Fruit fly (Drosophila melanogaster): ENCODE measurements around the gene CG6661.

The CG6661 gene

dm6 chr3L:13996992-13997391 lies 37.6 kb upstream of the CG6661 start, which contains the start of gene CG17361 (continued):
- TF ChIP-seq tup (GFP tag; optimal IDR thresholded peaks at IDR 0.05) (no peak), CG10267 (tag; optimal IDR thresholded peaks at IDR 0.05) (no peak), CG18262 (tag; optimal IDR thresholded peaks at IDR 0.05) (peak; percentile 18), CG8924 (tag; optimal IDR thresholded peaks at IDR 0.05) (peak; percentile 23), pzg (GFP tag; optimal IDR thresholded peaks at IDR 0.05) (peak; percentile 38), gem (tag; optimal IDR thresholded peaks at IDR 0.05) (peak; percentile 27), CG1603 (tag; optimal IDR thresholded peaks at IDR 0.05) (peak; percentile 20), zf30C (GFP tag; optimal IDR thresholded peaks at IDR 0.05) (no peak), E2f2 (GFP tag; IDR thresholded peaks at IDR 0.05) (peak; percentile 64), D19A (tag; optimal IDR thresholded peaks at IDR 0.05) (peak; percentile 19), Ptx1 (GFP tag; IDR thresholded peaks at IDR 0.05) (peak; percentile 27; the same call in 1 of the 2 replicates)

- TF ChIP-seq crp (GFP tag; optimal IDR thresholded peaks at IDR 0.05) (peak in 1 of 2 experiments; percentile 73), Rx (GFP tag; IDR thresholded peaks at IDR 0.05) (no peak), stwl (tag; optimal IDR thresholded peaks at IDR 0.05) (peak; percentile 14), CG2116 (GFP tag; optimal IDR thresholded peaks at IDR 0.05) (peak; percentile 78), BEAF-32 (GFP tag; optimal IDR thresholded peaks at IDR 0.05) (peak; percentile 5), D19A (tag; optimal IDR thresholded peaks at IDR 0.05) (no peak), sens (GFP tag) (peak; percentile 59), Atf6 (GFP tag; IDR thresholded peaks at IDR 0.05) (no peak), fd64A (GFP tag; optimal IDR thresholded peaks at IDR 0.05) (no peak), CG6175 (GFP tag; IDR thresholded peaks at IDR 0.05) (no peak), Dip2 (GFP tag; IDR thresholded peaks at IDR 0.05) (no peak), Ets65A (GFP tag) (no peak), Hey (tag; optimal IDR thresholded peaks at IDR 0.05) (no peak), Nf-YB (GFP tag; optimal IDR thresholded peaks at IDR 0.05) (no peak), CG7839 (tag; optimal IDR thresholded peaks at IDR 0.05) (no peak), CG5953 (GFP tag; IDR thresholded peaks at IDR 0.05) (no peak), E2f2 (GFP tag; IDR thresholded peaks at IDR 0.05) (peak; percentile 63; the same call in 1 of the 2 replicates), Blimp-1 (GFP tag; optimal IDR thresholded peaks at IDR 0.05) (no peak), CG14050 (GFP tag; IDR thresholded peaks at IDR 0.05) (no peak), Dp (GFP tag; optimal IDR thresholded peaks at IDR 0.05) (peak; percentile 39), gfzf (GFP tag; optimal IDR thresholded peaks at IDR 0.05) (peak; percentile 18), cas (GFP tag; IDR thresholded peaks at IDR 0.05) (no peak)
These were observed 35.4 kb upstream of the CG6661 start, which contains the start of gene CG17359 for dm6 chr3L:13999204-13999603. Gene CG17359 (minus strand): TSS chr3L:13999251.

dm6 chr3L:14001658-14002523 lies 32.7 kb upstream of the CG6661 start, which contains the start of the genes Nprl3 and upSET:
Gene Nprl3 (minus strand): TSS chr3L:14001880.
Gene upSET (plus strand): TSS chr3L:14002127.
- TF ChIP-seq CG10274 (GFP tag; optimal IDR thresholded peaks at IDR 0.05) (no peak), CG15011 (GFP tag; optimal IDR thresholded peaks at IDR 0.05) (no peak), org-1 (GFP tag; optimal IDR thresholded peaks at IDR 0.05) (no peak), CG3847 (GFP tag; IDR thresholded peaks at IDR 0.05) (peak; percentile 44; the same call in 1 of the 2 replicates), CG13287 (GFP tag; IDR thresholded peaks at IDR 0.05; ENCODE audit: partially characterized antibody) (peak; percentile 88), D19A (tag; optimal IDR thresholded peaks at IDR 0.05) (no peak), ab (GFP tag; optimal IDR thresholded peaks at IDR 0.05) (no peak), row (GFP tag; IDR thresholded peaks at IDR 0.05) (peak; percentile 54), Fer3 (tag; optimal IDR thresholded peaks at IDR 0.05) (no peak), Med (GFP tag) (peak; percentile 81), Meics (GFP tag; optimal IDR thresholded peaks at IDR 0.05) (peak; percentile 17), Scr (GFP tag; IDR thresholded peaks at IDR 0.05; ENCODE audit: partially characterized antibody) (peak; percentile 87), CG15269 (tag; optimal IDR thresholded peaks at IDR 0.05) (no peak), nmo (GFP tag; optimal IDR thresholded peaks at IDR 0.05) (peak; percentile 51), Doc3 (GFP tag; IDR thresholded peaks at IDR 0.05; ENCODE audit: partially characterized antibody) (peak; percentile 80), unc-4 (GFP tag; IDR thresholded peaks at IDR 0.05; ENCODE audit: partially characterized antibody) (peak; percentile 85), CG6272 (GFP tag; IDR thresholded peaks at IDR 0.05) (no peak)
